Worm (Caenorhabditis elegans) whole organism, L3 larva: ENCODE measurements around the gene col-151.

Source experiments
- R02D3.7 ChIP-seq: fragments of 150-350 bp; optimal IDR thresholded peaks from 2 replicates; lab custom pipeline; 2014; ENCODE audit warnings: missing biosample characterization, missing genetic modification characterization
- ZK546.5 ChIP-seq: sonication (generic microtip); optimal IDR thresholded peaks from 2 replicates; lab custom pipeline; 2017; ENCODE audit warnings: missing biosample characterization, missing genetic modification characterization
- aly-2 ChIP-seq: fragments of 150-350 bp; optimal IDR thresholded peaks from 2 replicates; lab custom pipeline; 2014; ENCODE audit warnings: missing biosample characterization, missing genetic modification characterization
- ama-1 ChIP-seq: fragments of 150-350 bp; optimal IDR thresholded peaks from 2 replicates; lab custom pipeline; 2018
- ceh-16 ChIP-seq: sonication (generic microtip); optimal IDR thresholded peaks from 2 replicates; lab custom pipeline; 2017; ENCODE audit warnings: missing biosample characterization, missing genetic modification characterization
- ceh-28 ChIP-seq: fragments of 150-350 bp; optimal IDR thresholded peaks from 2 replicates; lab custom pipeline; 2014; ENCODE audit warnings: missing biosample characterization, missing genetic modification reagents, missing genetic modification characterization
- ceh-82 ChIP-seq: fragments of 150-350 bp; optimal IDR thresholded peaks from 2 replicates; lab custom pipeline; 2014; ENCODE audit warnings: missing biosample characterization, missing genetic modification characterization
- ceh-9 ChIP-seq: sonication (generic microtip); optimal IDR thresholded peaks from 2 replicates; lab custom pipeline; 2018; ENCODE audit warnings: missing biosample characterization, missing genetic modification characterization
- daf-12 ChIP-seq: fragments of 150-350 bp; optimal IDR thresholded peaks from 2 replicates; lab custom pipeline; 2014; ENCODE audit warnings: missing biosample characterization, missing genetic modification reagents, missing genetic modification characterization
- egl-5 ChIP-seq: fragments of 150-350 bp; optimal IDR thresholded peaks from 2 replicates; lab custom pipeline; 2017; ENCODE audit warnings: missing biosample characterization, missing genetic modification reagents, missing genetic modification characterization, inconsistent platforms
- elt-1 ChIP-seq: fragments of 150-350 bp; optimal IDR thresholded peaks from 2 replicates; lab custom pipeline; 2014; ENCODE audit warnings: missing biosample characterization, missing genetic modification characterization
- elt-2 ChIP-seq: sonication (generic microtip); optimal IDR thresholded peaks from 2 replicates; lab custom pipeline; 2016; ENCODE audit warnings: missing genetic modification reagents, mild to moderate bottlenecking, missing genetic modification characterization, missing compliant biosample characterization
- eor-1 ChIP-seq, 2 experiments: fragments of 150-350 bp; optimal IDR thresholded peaks; 2 replicates each; lab custom pipeline; 2014 to 2018; ENCODE audit warnings: missing biosample characterization in 2 of 2, missing genetic modification characterization in 2 of 2
- fkh-2 ChIP-seq: fragments of 150-350 bp; optimal IDR thresholded peaks from 2 replicates; lab custom pipeline; 2014; ENCODE audit warnings: missing biosample characterization, missing genetic modification reagents, missing genetic modification characterization
- fos-1 ChIP-seq: fragments of 150-350 bp; optimal IDR thresholded peaks from 2 replicates; lab custom pipeline; 2014; ENCODE audit warnings: missing biosample characterization, missing genetic modification characterization
- hmg-11 ChIP-seq: sonication (generic microtip); optimal IDR thresholded peaks from 2 replicates; lab custom pipeline; 2016; ENCODE audit warnings: missing genetic modification characterization, missing compliant biosample characterization
- jun-1 ChIP-seq: fragments of 150-350 bp; optimal IDR thresholded peaks from 2 replicates; lab custom pipeline; 2014; ENCODE audit warnings: missing biosample characterization, missing genetic modification reagents, missing genetic modification characterization
- lin-15B ChIP-seq: fragments of 150-350 bp; optimal IDR thresholded peaks from 2 replicates; lab custom pipeline; 2014; ENCODE audit warnings: missing biosample characterization, missing genetic modification characterization
- lin-39 ChIP-seq: fragments of 150-350 bp; optimal IDR thresholded peaks from 2 replicates; lab custom pipeline; 2018; ENCODE audit warnings: missing biosample characterization, missing genetic modification reagents, missing genetic modification characterization
- lsy-12 ChIP-seq: sonication (generic microtip); optimal IDR thresholded peaks from 2 replicates; lab custom pipeline; 2016; ENCODE audit warnings: mild to moderate bottlenecking, missing genetic modification characterization, missing compliant biosample characterization
- mml-1 ChIP-seq: fragments of 150-350 bp; sonication (generic microtip); optimal IDR thresholded peaks from 3 replicates; lab custom pipeline; 2014; ENCODE audit warnings: missing biosample characterization, missing genetic modification characterization
- nhr-237 ChIP-seq: fragments of 150-350 bp; optimal IDR thresholded peaks from 2 replicates; lab custom pipeline; 2014; ENCODE audit warnings: missing biosample characterization, missing genetic modification characterization
- nhr-25 ChIP-seq: sonication (generic microtip); optimal IDR thresholded peaks from 2 replicates; lab custom pipeline; 2017; ENCODE audit warnings: missing biosample characterization, missing genetic modification characterization
- nhr-43 ChIP-seq: sonication (generic microtip); optimal IDR thresholded peaks from 2 replicates; lab custom pipeline; 2016; ENCODE audit warnings: mild to moderate bottlenecking, missing genetic modification characterization, missing compliant biosample characterization; ENCODE audit not compliant: poor library complexity, severe bottlenecking
- nhr-67 ChIP-seq: fragments of 150-350 bp; optimal IDR thresholded peaks from 2 replicates; lab custom pipeline; 2014; ENCODE audit warnings: missing biosample characterization, missing genetic modification characterization
- nhr-76 ChIP-seq: fragments of 150-350 bp; sonication (generic microtip); optimal IDR thresholded peaks from 5 replicates; lab custom pipeline; 2014; ENCODE audit warnings: missing biosample characterization, missing genetic modification characterization
- pha-4 ChIP-seq: fragments of 150-350 bp; optimal IDR thresholded peaks from 2 replicates; lab custom pipeline; 2014; ENCODE audit warnings: missing biosample characterization, missing genetic modification reagents, missing genetic modification characterization
- pqm-1 ChIP-seq: fragments of 150-350 bp; optimal IDR thresholded peaks from 2 replicates; lab custom pipeline; 2017; ENCODE audit warnings: missing biosample characterization, missing genetic modification characterization, inconsistent platforms
- skn-1 ChIP-seq: fragments of 150-350 bp; optimal IDR thresholded peaks from 2 replicates; lab custom pipeline; 2014; ENCODE audit warnings: missing biosample characterization, missing genetic modification characterization
- snpc-4 ChIP-seq: fragments of 150-350 bp; optimal IDR thresholded peaks from 2 replicates; lab custom pipeline; 2014; ENCODE audit warnings: missing biosample characterization, missing genetic modification characterization
- tbx-2 ChIP-seq: sonication (generic microtip); optimal IDR thresholded peaks from 2 replicates; lab custom pipeline; 2016; ENCODE audit warnings: mild to moderate bottlenecking, missing genetic modification characterization, missing compliant biosample characterization
- unc-39 ChIP-seq: sonication (generic microtip); optimal IDR thresholded peaks from 4 replicates; lab custom pipeline; 2017; ENCODE audit warnings: missing biosample characterization, missing genetic modification characterization
- zag-1 ChIP-seq: fragments of 150-350 bp; optimal IDR thresholded peaks from 2 replicates; lab custom pipeline; 2014; ENCODE audit warnings: missing biosample characterization, missing genetic modification characterization
- ztf-4 ChIP-seq: fragments of 150-350 bp; optimal IDR thresholded peaks from 2 replicates; lab custom pipeline; 2014; ENCODE audit warnings: missing biosample characterization, missing genetic modification characterization

col-151 gene

DNA sequence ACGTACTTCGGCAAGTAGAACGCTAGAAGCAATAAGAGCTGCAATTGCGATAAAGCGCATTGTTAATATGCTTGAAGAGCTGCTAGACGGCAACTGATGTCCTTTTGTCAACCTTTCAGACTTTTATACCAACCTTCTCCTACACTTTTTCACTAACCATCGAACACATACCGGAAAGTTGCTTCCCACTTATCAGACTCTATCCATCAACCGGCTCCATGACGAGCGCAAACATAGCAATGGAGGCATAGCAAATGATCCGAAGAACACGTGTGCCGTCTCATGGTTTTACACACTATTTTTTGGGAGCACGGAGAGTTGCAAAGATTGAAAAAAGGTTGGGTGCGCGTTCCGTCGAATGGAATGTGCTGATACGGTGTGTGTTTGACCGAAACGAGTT, 13.3 kb downstream of the col-151 start, which contains the start of gene abu-1:
Gene abu-1, minus strand, starts transcription at position 101 of the 400 bp plus-strand sequence.
- TF ChIP-seq egl-5 (tag; lab: Kevin White, UChicago), result no peak
- TF ChIP-seq, all 47 proteins: peak for 0

DNA sequence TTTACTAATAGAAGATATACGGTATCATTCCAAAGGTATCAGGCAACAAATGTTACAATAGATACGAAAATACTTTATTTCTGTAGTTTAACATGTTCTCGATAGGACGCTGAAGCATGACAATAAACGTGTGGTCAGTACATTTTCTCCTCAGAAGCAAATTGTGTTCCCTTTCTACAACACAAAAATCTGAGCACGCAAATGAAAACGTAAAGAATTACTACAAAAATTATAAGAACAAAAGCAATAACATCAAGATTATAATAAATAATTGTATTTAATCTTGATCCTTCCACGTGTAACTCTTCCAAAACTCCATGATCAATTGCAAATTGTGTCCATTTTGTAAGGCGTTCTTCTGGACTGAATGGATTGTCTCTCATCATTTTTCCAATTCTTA, 15.3 kb downstream of the col-151 start:
- TF ChIP-seq ZK546.5, result no peak

DNA sequence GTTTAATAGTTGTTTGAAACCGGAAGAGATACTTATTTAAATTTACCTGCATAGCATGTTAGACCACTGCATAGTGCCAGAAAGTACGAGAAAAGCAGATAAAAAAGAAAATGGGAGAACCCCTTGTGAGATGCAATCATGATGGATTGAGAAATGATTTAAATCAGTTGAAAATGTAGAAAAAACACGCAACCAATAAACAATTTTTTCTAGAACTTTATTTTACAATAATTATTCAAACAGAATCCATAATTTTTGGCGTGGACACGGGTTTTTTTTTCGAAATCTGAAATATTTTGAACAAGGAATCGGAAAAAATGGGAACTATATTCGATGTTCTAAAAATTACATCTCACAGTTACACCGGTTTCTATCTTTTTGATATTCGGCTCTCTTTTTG, 15.7 kb downstream of the col-151 start, which contains the start of gene AC3.12:
Gene AC3.12, minus strand, starts transcription at position 101 of the 400 bp plus-strand sequence.
- TF ChIP-seq elt-1, result no peak
- TF ChIP-seq nhr-237 (tag; lab: Kevin White, UChicago), result no peak
- TF ChIP-seq eor-1 (tag; optimal IDR thresholded peaks at IDR 0.05; lab: Kevin White, UChicago), result no peak
- no peak for TF ChIP-seq tbx-2 (tag; lab: Kevin White, UChicago)
- no peak for TF ChIP-seq ztf-4 (tag; lab: Kevin White, UChicago)
- TF ChIP-seq nhr-25 (tag; lab: Kevin White, UChicago), result no peak
- TF ChIP-seq snpc-4 (tag; lab: Kevin White, UChicago), result no peak
- TF ChIP-seq ceh-28, result no peak
- TF ChIP-seq lsy-12 (tag; lab: Kevin White, UChicago), result no peak
- TF ChIP-seq ceh-16, result no peak
- no peak for TF ChIP-seq mml-1 (tag; lab: Kevin White, UChicago)
- no peak for TF ChIP-seq aly-2 (tag; lab: Kevin White, UChicago)
- no peak for TF ChIP-seq nhr-43 (tag; lab: Kevin White, UChicago)

DNA sequence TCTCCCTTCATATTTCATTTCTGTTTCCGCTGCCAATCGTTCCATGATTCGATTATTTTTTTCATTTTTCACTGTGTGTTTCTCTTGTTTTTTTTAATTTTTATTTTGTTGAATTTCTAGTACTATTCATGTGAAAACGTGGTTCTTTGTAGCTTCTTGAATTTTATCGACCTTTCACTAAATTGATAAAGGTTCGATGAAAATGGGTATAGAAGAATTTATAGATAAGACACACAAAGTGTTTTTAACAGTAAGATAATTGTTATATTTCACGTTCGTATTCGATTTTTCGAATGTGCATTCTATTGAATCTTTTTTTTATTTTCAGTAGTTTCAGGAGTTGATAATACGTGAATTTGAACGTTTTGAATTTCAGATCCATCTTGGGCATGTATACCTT, 23.1 kb downstream of the col-151 start, which contains the start of gene ugt-49:
Gene ugt-49, plus strand, starts transcription at position 371 of the 400 bp plus-strand sequence.
- no peak for TF ChIP-seq nhr-237 (tag; lab: Kevin White, UChicago)
- TF ChIP-seq fos-1 (tag; lab: Kevin White, UChicago), result no peak
- peak; percentile 63 for TF ChIP-seq elt-2 (tag; lab: Kevin White, UChicago)
- TF ChIP-seq pqm-1 (tag; lab: Kevin White, UChicago), result peak; percentile 40
- TF ChIP-seq pha-4 (tag; lab: Kevin White, UChicago), result peak; percentile 23

DNA sequence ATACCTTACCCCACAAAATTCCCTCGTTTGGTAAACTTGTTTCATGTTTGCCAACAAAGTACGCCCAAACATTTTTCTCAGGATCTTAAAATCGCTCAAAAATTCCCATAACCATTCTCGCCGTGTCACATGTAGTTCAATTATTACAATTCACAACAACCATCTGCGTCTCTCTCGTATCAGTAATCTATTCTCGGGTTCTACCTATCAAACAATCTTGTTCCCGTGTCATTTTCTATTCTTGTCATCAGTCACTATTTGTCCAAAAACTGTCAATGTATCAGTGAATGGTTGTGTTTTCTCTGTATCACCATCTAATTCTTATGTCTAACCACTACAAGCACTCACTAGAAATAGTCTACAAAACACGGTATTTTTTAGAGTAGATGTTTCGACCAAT, 23.8 kb downstream of the col-151 start:
- TF ChIP-seq nhr-76 (tag; lab: Kevin White, UChicago) (no peak), nhr-67 (tag; lab: Kevin White, UChicago) (no peak), jun-1 (tag; lab: Kevin White, UChicago) (peak; percentile 45), skn-1 (tag; lab: Kevin White, UChicago) (no peak), ZK546.5 (no peak), pqm-1 (tag; lab: Kevin White, UChicago) (peak; percentile 40), tbx-2 (tag; lab: Kevin White, UChicago) (no peak), elt-2 (tag; lab: Kevin White, UChicago) (peak; percentile 84), egl-5 (tag; lab: Kevin White, UChicago) (no peak), ama-1 (lab: Kevin White, UChicago) (no peak)

DNA sequence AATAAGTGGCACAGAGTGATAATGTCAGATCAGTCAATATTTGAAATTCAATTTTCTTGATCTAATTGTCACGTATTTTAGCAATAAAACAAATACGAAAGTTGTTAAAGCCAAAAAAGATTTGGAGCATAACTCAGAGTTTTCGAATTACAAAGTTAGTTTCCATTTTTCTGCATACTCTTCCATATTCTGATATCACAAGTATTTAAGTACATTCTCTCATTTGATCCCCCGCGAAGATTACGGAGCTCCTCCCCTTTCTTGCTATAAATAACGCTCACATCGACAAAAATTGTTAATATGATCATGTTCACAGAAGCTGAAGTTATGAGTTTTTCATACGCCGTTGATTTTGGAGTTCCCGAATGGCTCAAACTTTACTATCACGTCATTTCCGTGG, 26.8 kb downstream of the col-151 start, which contains the start of gene sri-20:
Gene sri-20, plus strand, starts transcription at position 301 of the 400 bp plus-strand sequence.
- TF ChIP-seq pha-4 (tag; lab: Kevin White, UChicago) (no peak), ceh-82 (no peak), lsy-12 (tag; lab: Kevin White, UChicago) (no peak), daf-12 (no peak), nhr-237 (tag; lab: Kevin White, UChicago) (no peak), R02D3.7 (tag; lab: Kevin White, UChicago) (no peak), zag-1 (no peak), ceh-16 (no peak), lin-39 (tag; lab: Kevin White, UChicago) (no peak), pqm-1 (tag; lab: Kevin White, UChicago) (no peak), ztf-4 (tag; lab: Kevin White, UChicago) (no peak), eor-1 (tag; optimal IDR thresholded peaks at IDR 0.05; lab: Kevin White, UChicago) (no peak), mml-1 (tag; lab: Kevin White, UChicago) (no peak)
- TF ChIP-seq, all 47 proteins: peak for 0

DNA sequence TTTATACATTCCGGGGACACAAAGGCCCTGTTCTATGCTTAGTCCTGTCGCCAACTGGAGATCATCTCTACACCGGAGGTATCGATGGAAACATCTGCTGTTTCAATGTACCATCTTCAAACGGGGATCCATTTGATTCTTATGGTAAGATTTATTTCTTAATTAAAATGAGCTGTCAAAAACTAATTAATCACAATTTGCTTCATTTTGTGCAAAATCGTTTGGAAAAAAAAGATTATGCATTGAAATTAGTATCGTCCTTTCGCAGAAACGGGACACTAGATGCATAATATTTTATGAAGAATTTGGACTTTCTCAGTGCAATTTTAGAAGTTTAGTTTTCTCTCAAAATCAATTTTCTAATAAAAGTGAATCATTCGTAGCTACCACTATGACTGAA, 31.2 kb downstream of the col-151 start:
- TF ChIP-seq lin-39 (tag; lab: Kevin White, UChicago) (no peak), ceh-9 (no peak), unc-39 (tag; lab: Kevin White, UChicago) (no peak), fkh-2 (tag; lab: Kevin White, UChicago) (no peak), elt-1 (no peak), hmg-11 (tag; lab: Kevin White, UChicago) (no peak), lin-15B (tag; lab: Kevin White, UChicago) (no peak)
